Worm (Caenorhabditis elegans) whole organism, late embryonic: ENCODE data around the gene unc-76.

Experiments
- C08G9.2 ChIP-seq: sonication (generic microtip); optimal IDR thresholded peaks from 2 replicates; lab custom pipeline; 2016; ENCODE audit warnings: mild to moderate bottlenecking, missing genetic modification characterization, moderate library complexity, missing compliant biosample characterization
- C38D4.7 ChIP-seq: fragments of 200-800 bp; sonication (Bioruptor generic); optimal IDR thresholded peaks from 2 replicates; lab custom pipeline; 2018; ENCODE audit warnings: mild to moderate bottlenecking, missing genetic modification characterization, moderate library complexity, missing compliant biosample characterization
- Y22D7AL.16 ChIP-seq: sonication (generic microtip); optimal IDR thresholded peaks from 2 replicates; lab custom pipeline; 2016; ENCODE audit warnings: missing genetic modification characterization, missing compliant biosample characterization
- ceh-19 ChIP-seq: fragments of 200-800 bp; sonication (Bioruptor generic); optimal IDR thresholded peaks from 2 replicates; lab custom pipeline; 2018; ENCODE audit warnings: mild to moderate bottlenecking, missing genetic modification characterization, missing compliant biosample characterization
- ceh-24 ChIP-seq: sonication (generic microtip); optimal IDR thresholded peaks from 2 replicates; lab custom pipeline; 2016; ENCODE audit warnings: mild to moderate bottlenecking, missing genetic modification characterization, missing compliant biosample characterization
- ceh-31 ChIP-seq: sonication (generic microtip); optimal IDR thresholded peaks from 2 replicates; lab custom pipeline; 2016; ENCODE audit warnings: missing genetic modification characterization, missing compliant biosample characterization
- ceh-34 ChIP-seq: sonication (generic microtip); optimal IDR thresholded peaks from 2 replicates; lab custom pipeline; 2016; ENCODE audit warnings: mild to moderate bottlenecking, missing genetic modification characterization, missing compliant biosample characterization
- ceh-45 ChIP-seq: fragments of 200-800 bp; sonication (Bioruptor generic); IDR thresholded peaks from 2 replicates; pipeline ENCODE4 v1.3.6; 2022; ENCODE audit warnings: missing genetic modification reagents, missing genetic modification characterization, missing compliant biosample characterization
- ceh-48 ChIP-seq: sonication (generic microtip); optimal IDR thresholded peaks from 2 replicates; lab custom pipeline; 2016; ENCODE audit warnings: missing genetic modification characterization, inconsistent platforms, missing compliant biosample characterization
- ceh-6 ChIP-seq: fragments of 200-800 bp; sonication (Bioruptor generic); optimal IDR thresholded peaks from 2 replicates; lab custom pipeline; 2018; ENCODE audit warnings: mild to moderate bottlenecking, missing genetic modification characterization, missing compliant biosample characterization
- dmd-4 ChIP-seq: sonication (generic microtip); optimal IDR thresholded peaks from 2 replicates; lab custom pipeline; 2016; ENCODE audit warnings: borderline replicate concordance, missing genetic modification characterization, missing compliant biosample characterization
- elt-2 ChIP-seq: sonication (generic microtip); optimal IDR thresholded peaks from 2 replicates; lab custom pipeline; 2016; ENCODE audit warnings: missing genetic modification reagents, missing genetic modification characterization, missing compliant biosample characterization
- ets-4 ChIP-seq: sonication (generic microtip); optimal IDR thresholded peaks from 2 replicates; lab custom pipeline; 2016; ENCODE audit warnings: missing genetic modification characterization, missing compliant biosample characterization
- fax-1 ChIP-seq: sonication (generic microtip); optimal IDR thresholded peaks from 2 replicates; lab custom pipeline; 2016; ENCODE audit warnings: missing genotype, missing genetic modification characterization, missing compliant biosample characterization
- fkh-6 ChIP-seq: sonication (generic microtip); optimal IDR thresholded peaks from 2 replicates; lab custom pipeline; 2016; ENCODE audit warnings: missing genetic modification characterization, missing compliant biosample characterization
- hlh-30 ChIP-seq: sonication (generic microtip); optimal IDR thresholded peaks from 2 replicates; lab custom pipeline; 2017; ENCODE audit warnings: antibody characterized with exemption, missing genetic modification characterization, missing compliant biosample characterization; ENCODE audit not compliant: insufficient read depth
- hlh-6 ChIP-seq: sonication (generic microtip); optimal IDR thresholded peaks from 2 replicates; lab custom pipeline; 2016; ENCODE audit warnings: missing genotype, missing genetic modification characterization, missing compliant biosample characterization
- nhr-232 ChIP-seq: sonication (generic microtip); optimal IDR thresholded peaks from 2 replicates; lab custom pipeline; 2016; ENCODE audit warnings: missing genetic modification characterization, missing compliant biosample characterization
- npax-4 ChIP-seq: sonication (generic microtip); optimal IDR thresholded peaks from 2 replicates; lab custom pipeline; 2016; ENCODE audit warnings: missing genetic modification characterization, missing compliant biosample characterization
- pax-1 ChIP-seq: fragments of 150-350 bp; optimal IDR thresholded peaks from 2 replicates; lab custom pipeline; 2014; ENCODE audit warnings: missing biosample characterization, missing genetic modification characterization
- pha-4 ChIP-seq: fragments of 150-350 bp; optimal IDR thresholded peaks from 2 replicates; lab custom pipeline; 2018; ENCODE audit warnings: missing biosample characterization, missing genetic modification reagents, missing genetic modification characterization
- pros-1 ChIP-seq: fragments of 150-350 bp; optimal IDR thresholded peaks from 2 replicates; lab custom pipeline; 2014; ENCODE audit warnings: missing biosample characterization, missing genetic modification reagents, missing genetic modification characterization
- ref-2 ChIP-seq: sonication (generic microtip); optimal IDR thresholded peaks from 2 replicates; lab custom pipeline; 2016; ENCODE audit warnings: missing genetic modification characterization, missing compliant biosample characterization
- sdc-2 ChIP-seq: sonication (generic microtip); optimal IDR thresholded peaks from 2 replicates; lab custom pipeline; 2016; ENCODE audit warnings: missing genotype, missing genetic modification characterization, missing compliant biosample characterization
- sox-2 ChIP-seq: fragments of 200-800 bp; sonication (Bioruptor generic); IDR thresholded peaks from 2 replicates; pipeline ENCODE4 v1.3.6; 2022; ENCODE audit warnings: missing genetic modification reagents, missing genetic modification characterization, missing compliant biosample characterization
- sox-4 ChIP-seq: sonication (generic microtip); optimal IDR thresholded peaks from 2 replicates; lab custom pipeline; 2017; ENCODE audit warnings: mild to moderate bottlenecking, missing genetic modification characterization, inconsistent platforms, missing compliant biosample characterization
- tbx-2 ChIP-seq: sonication (generic microtip); optimal IDR thresholded peaks from 2 replicates; lab custom pipeline; 2016; ENCODE audit warnings: missing genetic modification characterization, missing compliant biosample characterization
- ttx-3 ChIP-seq: sonication (generic microtip); optimal IDR thresholded peaks from 2 replicates; lab custom pipeline; 2016; ENCODE audit warnings: missing genetic modification reagents, missing genetic modification characterization, missing compliant biosample characterization
- unc-3 ChIP-seq, 2 experiments: fragments of 200-800 bp in 1 of 2; sonication (Bioruptor generic) in 1 of 2; sonication (generic microtip) in 1 of 2; conservative IDR thresholded peaks in 1 of 2; optimal IDR thresholded peaks in 1 of 2; 2 replicates each; pipeline versions ENCODE4 v1.3.6 to Lab custom; 2016 to 2022; ENCODE audit warnings: missing compliant biosample characterization in 2 of 2, missing genetic modification characterization in 2 of 2, missing genetic modification reagents in 1 of 2
- unc-42 ChIP-seq: sonication (generic microtip); optimal IDR thresholded peaks from 2 replicates; lab custom pipeline; 2016; ENCODE audit warnings: missing genotype, missing genetic modification characterization, missing compliant biosample characterization
- unc-55 ChIP-seq: sonication (generic microtip); optimal IDR thresholded peaks from 2 replicates; lab custom pipeline; 2017; ENCODE audit warnings: missing biosample characterization, missing genetic modification reagents, missing genetic modification characterization
- zip-5 ChIP-seq: sonication (generic microtip); optimal IDR thresholded peaks from 2 replicates; lab custom pipeline; 2016; ENCODE audit warnings: missing genetic modification characterization, missing compliant biosample characterization
- ztf-16 ChIP-seq: sonication (generic microtip); optimal IDR thresholded peaks from 2 replicates; lab custom pipeline; 2017; ENCODE audit warnings: missing genetic modification characterization, missing compliant biosample characterization

unc-76 gene

DNA sequence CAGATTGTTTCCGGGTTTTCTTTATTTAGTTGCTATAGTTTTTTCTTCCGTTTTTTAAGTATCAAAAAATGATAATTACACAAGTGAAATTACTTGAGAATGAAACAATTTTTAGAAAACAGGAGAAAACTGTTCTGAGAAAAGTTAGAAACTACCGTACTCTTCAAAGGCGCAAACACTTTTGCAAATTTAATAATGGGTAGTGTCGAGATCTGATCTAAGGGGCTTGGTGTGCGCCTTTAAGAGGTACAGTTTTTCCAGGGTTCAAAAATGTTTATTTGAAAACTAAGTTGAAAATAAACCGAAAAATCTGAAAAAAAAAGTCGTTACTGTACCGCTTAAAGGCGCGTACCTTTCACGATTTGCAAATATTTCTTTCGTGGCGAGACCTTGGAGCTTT, 11.0 kb upstream of the unc-76 start:
- TF ChIP-seq ttx-3 (tag; lab: Kevin White, UChicago) (no peak), ceh-48 (tag; lab: Kevin White, UChicago) (no peak), pax-1 (tag; lab: Kevin White, UChicago) (no peak), fkh-6 (tag; lab: Kevin White, UChicago) (no peak), ceh-24 (tag; lab: Kevin White, UChicago) (no peak), npax-4 (tag; lab: Kevin White, UChicago) (no peak), ztf-16 (tag; lab: Kevin White, UChicago) (no peak), hlh-30 (tag; lab: Kevin White, UChicago) (no peak)
- TF ChIP-seq, all 69 proteins: peak for 0

ce11 chrV:15063987-15064386, 7.6 kb upstream of the unc-76 start, which contains the start of gene rap-2:
rap-2 (minus strand) TSS chrV:15064087.
- no peak for TF ChIP-seq nhr-232
- TF ChIP-seq elt-2 (tag; lab: Kevin White, UChicago): no peak
- no peak for TF ChIP-seq tbx-2 (tag; lab: Kevin White, UChicago)
- no peak for TF ChIP-seq C08G9.2
- no peak for TF ChIP-seq ceh-45 (GFP tag; lab: Robert Waterston, UW)
- no peak for TF ChIP-seq Y22D7AL.16 (tag; lab: Kevin White, UChicago)
- no peak for TF ChIP-seq sox-4
- no peak for TF ChIP-seq pros-1 (tag; lab: Kevin White, UChicago)
- no peak for TF ChIP-seq C38D4.7 (GFP tag; lab: Kevin White, UChicago)
- no peak for TF ChIP-seq ceh-24 (tag; lab: Kevin White, UChicago)
- no peak for TF ChIP-seq ceh-34
- no peak for TF ChIP-seq ets-4
- no peak for TF ChIP-seq ztf-16 (tag; lab: Kevin White, UChicago)
- TF ChIP-seq zip-5: no peak
- no peak for TF ChIP-seq fax-1
- no peak for TF ChIP-seq dmd-4 (tag; lab: Kevin White, UChicago)
- TF ChIP-seq, all 69 proteins: peak for 0

DNA sequence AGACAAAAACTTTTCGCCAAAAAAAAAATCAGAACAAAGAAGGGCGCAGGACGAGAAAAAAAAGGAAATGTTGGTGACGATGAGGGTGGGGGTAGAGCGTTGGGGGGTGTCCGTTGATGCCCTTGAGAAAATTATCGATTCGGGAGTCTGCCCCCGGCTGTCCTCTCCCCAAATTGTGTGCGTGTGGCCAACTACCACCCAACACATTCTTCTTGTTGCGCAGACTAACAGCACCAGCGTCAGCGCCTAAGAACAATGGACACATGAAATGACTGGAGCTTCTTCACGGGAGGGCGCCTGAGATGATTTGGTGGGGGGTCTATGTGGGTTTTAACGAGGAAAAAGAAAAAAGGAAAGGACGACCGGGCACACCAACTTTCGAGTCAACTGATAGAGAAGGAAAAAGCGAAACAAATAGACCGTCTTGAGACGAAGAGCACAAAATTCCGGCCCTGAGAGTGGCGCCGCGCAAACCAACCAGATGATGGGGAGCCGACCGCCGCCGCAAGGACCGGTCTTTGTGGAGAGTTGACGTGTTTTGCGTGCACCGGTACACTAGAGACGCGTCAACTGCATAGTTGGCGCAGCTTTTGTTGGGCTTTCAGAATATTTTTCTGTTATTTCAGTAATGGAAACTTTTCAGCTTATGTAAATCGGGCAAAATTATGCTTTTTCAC, 6.4 kb upstream of the unc-76 start, which contains the start of gene C25D7.9:
Gene C25D7.9 (plus strand): TSS at position 68 of the 677 bp plus-strand sequence.
- peak; percentile 65 for TF ChIP-seq ceh-31 (tag; lab: Kevin White, UChicago)
- peak; percentile 47 for TF ChIP-seq unc-42
- peak; percentile 40 for TF ChIP-seq tbx-2 (tag; lab: Kevin White, UChicago)
- TF ChIP-seq ets-4: peak; percentile 61
- peak; percentile 16 for TF ChIP-seq hlh-6
- TF ChIP-seq sox-2: no peak; the same call in none of the 2 replicates
- TF ChIP-seq ceh-19 (GFP tag; lab: Kevin White, UChicago): peak; percentile 46
- TF ChIP-seq ref-2: peak; percentile 22
- peak; percentile 32 for TF ChIP-seq ceh-34
- no peak for TF ChIP-seq unc-55 (GFP tag; lab: Kevin White, UChicago)
- TF ChIP-seq sdc-2 (tag; lab: Kevin White, UChicago): peak; percentile 20
- TF ChIP-seq ceh-48 (tag; lab: Kevin White, UChicago): peak; percentile 90
- TF ChIP-seq unc-3 (GFP tag; conservative IDR thresholded peaks at IDR 0.05; lab: Robert Waterston, UW): no peak
- TF ChIP-seq unc-3 (tag; optimal IDR thresholded peaks at IDR 0.05; lab: Kevin White, UChicago): no peak

- TF ChIP-seq ceh-6 (GFP tag; lab: Kevin White, UChicago) (no peak), dmd-4 (tag; lab: Kevin White, UChicago) (no peak), sdc-2 (tag; lab: Kevin White, UChicago) (no peak), pha-4 (tag; lab: Kevin White, UChicago) (no peak), ztf-16 (tag; lab: Kevin White, UChicago) (no peak)
- TF ChIP-seq, all 69 proteins: peak for 0
Observed at ce11 chrV:15065837-15066348, 5.7 kb upstream of the unc-76 start, which contains the start of gene otub-1. otub-1 (plus strand) TSS chrV:15066298.
